Worm (Caenorhabditis elegans) whole organism, young adult: ENCODE data around the gene agl-1.

Experiments used
- B0019.2 ChIP-seq: fragments of 200-800 bp; sonication (Bioruptor generic); conservative IDR thresholded peaks from 2 replicates; pipeline ENCODE4 v1.3.6; 2022; ENCODE audit warnings: missing genetic modification reagents, missing genetic modification characterization, missing compliant biosample characterization
- B0261.1 ChIP-seq: sonication (generic microtip); optimal IDR thresholded peaks from 2 replicates; lab custom pipeline; 2016; ENCODE audit warnings: mild to moderate bottlenecking, missing genetic modification characterization, moderate library complexity, missing compliant biosample characterization
- F33H1.4 ChIP-seq: fragments of 200-800 bp; sonication (Bioruptor generic); IDR thresholded peaks from 2 replicates; pipeline ENCODE4 v1.3.6; 2022; ENCODE audit warnings: missing genetic modification reagents, missing genetic modification characterization, missing compliant biosample characterization
- F49E8.2 ChIP-seq: sonication (generic microtip); optimal IDR thresholded peaks from 3 replicates; lab custom pipeline; 2017; ENCODE audit warnings: missing genetic modification characterization, mild to moderate bottlenecking, missing compliant biosample characterization, antibody characterized with exemption, moderate library complexity; ENCODE audit not compliant: insufficient read depth
- K11D2.4 ChIP-seq: fragments of 200-800 bp; sonication (Bioruptor generic); IDR thresholded peaks from 2 replicates; pipeline ENCODE4 v1.3.6; 2022; ENCODE audit warnings: missing genetic modification reagents, missing genetic modification characterization, missing compliant biosample characterization
- K12H6.12 ChIP-seq: fragments of 200-800 bp; sonication (Bioruptor generic); optimal IDR thresholded peaks from 2 replicates; lab custom pipeline; 2018; ENCODE audit warnings: mild to moderate bottlenecking, missing genetic modification characterization, missing compliant biosample characterization
- Y53F4B.3 ChIP-seq: fragments of 200-800 bp; sonication (Bioruptor generic); IDR thresholded peaks from 2 replicates; pipeline ENCODE4 v1.3.6; 2022; ENCODE audit warnings: missing genetic modification reagents, missing genetic modification characterization, missing compliant biosample characterization
- Y79H2A.3 ChIP-seq: fragments of 200-800 bp; sonication (Bioruptor generic); conservative IDR thresholded peaks from 2 replicates; pipeline ENCODE4 v1.3.6; 2022; ENCODE audit warnings: missing genetic modification reagents, missing genetic modification characterization, missing compliant biosample characterization
- ZK185.1 ChIP-seq: sonication (generic microtip); optimal IDR thresholded peaks from 2 replicates; lab custom pipeline; 2016; ENCODE audit warnings: mild to moderate bottlenecking, missing genetic modification characterization, missing compliant biosample characterization; ENCODE audit not compliant: poor library complexity, severe bottlenecking
- ama-1 ChIP-seq, 3 experiments: fragments of 150-350 bp in 1 of 3; sonication (generic microtip) in 2 of 3; optimal IDR thresholded peaks; 2 replicates each; lab custom pipeline; 2014 to 2018; ENCODE audit warnings: missing biosample characterization in 2 of 3, missing genetic modification characterization in 2 of 3, missing genetic modification reagents in 2 of 3
- atf-7 ChIP-seq: sonication (generic microtip); optimal IDR thresholded peaks from 2 replicates; lab custom pipeline; 2017; ENCODE audit warnings: mild to moderate bottlenecking, missing genetic modification characterization, missing compliant biosample characterization
- bed-1 ChIP-seq: fragments of 200-800 bp; sonication (Bioruptor generic); IDR thresholded peaks from 2 replicates; pipeline ENCODE4 v1.3.6; 2022; ENCODE audit warnings: missing genetic modification reagents, missing genetic modification characterization, missing compliant biosample characterization
- bed-2 ChIP-seq: fragments of 200-800 bp; sonication (Bioruptor generic); IDR thresholded peaks from 2 replicates; pipeline ENCODE4 v1.3.6; 2022; ENCODE audit warnings: missing genetic modification reagents, missing genetic modification characterization, missing compliant biosample characterization
- ceh-100 ChIP-seq: fragments of 200-800 bp; sonication (Bioruptor generic); IDR thresholded peaks from 2 replicates; pipeline ENCODE4 v1.3.6; 2022; ENCODE audit warnings: missing genetic modification reagents, missing genetic modification characterization, missing compliant biosample characterization
- die-1 ChIP-seq: sonication (generic microtip); optimal IDR thresholded peaks from 2 replicates; lab custom pipeline; 2016; ENCODE audit warnings: missing genotype, mild to moderate bottlenecking, missing genetic modification characterization, missing compliant biosample characterization
- dpl-1 ChIP-seq: fragments of 150-350 bp; optimal IDR thresholded peaks from 2 replicates; lab custom pipeline; 2014; ENCODE audit warnings: missing biosample characterization, missing genetic modification reagents, missing genetic modification characterization
- egl-18 ChIP-seq: fragments of 200-800 bp; sonication (Bioruptor generic); IDR thresholded peaks from 2 replicates; pipeline ENCODE4 v1.3.6; 2022; ENCODE audit warnings: missing genetic modification reagents, missing genetic modification characterization, missing compliant biosample characterization
- ets-4 ChIP-seq: fragments of 200-800 bp; sonication (Bioruptor generic); optimal IDR thresholded peaks from 2 replicates; lab custom pipeline; 2018; ENCODE audit warnings: mild to moderate bottlenecking, missing genetic modification characterization, missing compliant biosample characterization
- hsf-1 ChIP-seq: fragments of 200-800 bp; sonication (Bioruptor generic); IDR thresholded peaks from 2 replicates; pipeline ENCODE4 v1.3.6; 2022; ENCODE audit warnings: missing genetic modification reagents, missing genetic modification characterization, missing compliant biosample characterization
- lag-1 ChIP-seq: fragments of 200-800 bp; sonication (Bioruptor generic); IDR thresholded peaks from 2 replicates; pipeline ENCODE4 v1.3.6; 2022; ENCODE audit warnings: missing genetic modification reagents, missing genetic modification characterization, missing compliant biosample characterization
- let-607 ChIP-seq, 2 experiments: fragments of 200-800 bp in 1 of 2; sonication (Bioruptor generic) in 1 of 2; sonication (generic microtip) in 1 of 2; optimal IDR thresholded peaks; 2 replicates each; lab custom pipeline; 2016 to 2018; ENCODE audit warnings: mild to moderate bottlenecking in 2 of 2, missing compliant biosample characterization in 2 of 2, missing genetic modification characterization in 2 of 2, moderate library complexity in 2 of 2, missing genotype in 1 of 2
- lin-35 ChIP-seq, 3 experiments: fragments of 150-350 bp in 2 of 3; sonication (generic microtip) in 1 of 3; optimal IDR thresholded peaks; 2 replicates each; lab custom pipeline; 2014 to 2018; ENCODE audit warnings: missing biosample characterization in 3 of 3, missing genetic modification characterization in 3 of 3, missing genetic modification reagents in 3 of 3
- lsy-27 ChIP-seq: sonication (generic microtip); optimal IDR thresholded peaks from 2 replicates; lab custom pipeline; 2017; ENCODE audit warnings: missing genetic modification characterization, mild to moderate bottlenecking, missing compliant biosample characterization, antibody characterized with exemption, missing genotype, borderline replicate concordance; ENCODE audit not compliant: insufficient read depth
- madf-3 ChIP-seq: fragments of 200-800 bp; sonication (Bioruptor generic); IDR thresholded peaks from 2 replicates; pipeline ENCODE4 v1.3.6; 2022; ENCODE audit warnings: missing genetic modification reagents, missing genetic modification characterization, missing compliant biosample characterization
- madf-8 ChIP-seq: fragments of 200-800 bp; sonication (Bioruptor generic); conservative IDR thresholded peaks from 2 replicates; pipeline ENCODE4 v1.3.6; 2022; ENCODE audit warnings: missing genetic modification reagents, missing genetic modification characterization, missing compliant biosample characterization
- nfya-1 ChIP-seq: sonication (generic microtip); optimal IDR thresholded peaks from 2 replicates; lab custom pipeline; 2017; ENCODE audit warnings: antibody characterized with exemption, missing compliant biosample characterization, missing genetic modification characterization, borderline replicate concordance; ENCODE audit not compliant: insufficient read depth
- nfyb-1 ChIP-seq: fragments of 200-800 bp; sonication (Bioruptor generic); IDR thresholded peaks from 2 replicates; pipeline ENCODE4 v1.3.6; 2022; ENCODE audit warnings: missing genetic modification reagents, missing genetic modification characterization, missing compliant biosample characterization
- pha-4 ChIP-seq: fragments of 150-350 bp; sonication (generic microtip); optimal IDR thresholded peaks from 2 replicates; lab custom pipeline; 2014; ENCODE audit warnings: missing biosample characterization, missing genetic modification reagents, missing genetic modification characterization
- rec-8 ChIP-seq, 2 experiments: sonication (generic microtip); optimal IDR thresholded peaks; 2 replicates each; lab custom pipeline; 2016; ENCODE audit warnings: mild to moderate bottlenecking in 2 of 2, missing genetic modification characterization in 2 of 2, missing genetic modification reagents in 2 of 2, missing genotype in 2 of 2, missing biosample characterization in 1 of 2, missing compliant biosample characterization in 1 of 2, moderate library complexity in 1 of 2
- rpc-1 ChIP-seq, 2 experiments: fragments of 150-350 bp in 1 of 2; sonication (generic microtip) in 1 of 2; optimal IDR thresholded peaks; 2 replicates each; lab custom pipeline; 2014 to 2018; ENCODE audit warnings: missing biosample characterization in 1 of 2, missing genetic modification characterization in 1 of 2, missing genetic modification reagents in 1 of 2, missing genotype in 1 of 2
- sdz-38 ChIP-seq: sonication (generic microtip); optimal IDR thresholded peaks from 2 replicates; lab custom pipeline; 2016; ENCODE audit warnings: missing genotype, missing genetic modification characterization, missing compliant biosample characterization
- snpc-1.1 ChIP-seq: sonication (generic microtip); optimal IDR thresholded peaks from 2 replicates; lab custom pipeline; 2017; ENCODE audit warnings: missing genetic modification characterization, mild to moderate bottlenecking, missing compliant biosample characterization, antibody characterized with exemption, moderate library complexity, missing genotype, missing genetic modification reagents; ENCODE audit not compliant: insufficient read depth
- snpc-1.3 ChIP-seq: sonication (generic microtip); optimal IDR thresholded peaks from 2 replicates; lab custom pipeline; 2017; ENCODE audit warnings: missing genetic modification characterization, mild to moderate bottlenecking, missing compliant biosample characterization, antibody characterized with exemption, moderate library complexity, missing genotype, missing genetic modification reagents; ENCODE audit not compliant: insufficient read depth
- snpc-4 ChIP-seq, 5 experiments: fragments of 150-350 bp in 1 of 5; sonication (generic microtip) in 4 of 5; optimal IDR thresholded peaks; 2 replicates each; lab custom pipeline; 2014 to 2018; ENCODE audit warnings: missing genetic modification characterization in 5 of 5, missing biosample characterization in 3 of 5, antibody characterized with exemption in 2 of 5, mild to moderate bottlenecking in 2 of 5, missing compliant biosample characterization in 2 of 5, missing genotype in 2 of 5, moderate library complexity in 2 of 5, missing genetic modification reagents in 1 of 5
- tbp1 ChIP-seq: fragments of 200-800 bp; sonication (Bioruptor generic); optimal IDR thresholded peaks from 2 replicates; lab custom pipeline; 2018; ENCODE audit warnings: mild to moderate bottlenecking, missing genetic modification characterization, missing compliant biosample characterization
- tlf-1 ChIP-seq: fragments of 200-800 bp; sonication (Bioruptor generic); optimal IDR thresholded peaks from 2 replicates; lab custom pipeline; 2018; ENCODE audit warnings: mild to moderate bottlenecking, missing genetic modification characterization, missing compliant biosample characterization
- unc-130 ChIP-seq: sonication (generic microtip); optimal IDR thresholded peaks from 2 replicates; lab custom pipeline; 2016; ENCODE audit warnings: missing genetic modification reagents, missing genetic modification characterization, missing compliant biosample characterization
- unc-62 ChIP-seq: fragments of 150-350 bp; optimal IDR thresholded peaks from 2 replicates; lab custom pipeline; 2014; ENCODE audit warnings: missing biosample characterization, missing genetic modification reagents, missing genetic modification characterization
- zfh-2 ChIP-seq: fragments of 200-800 bp; sonication (Bioruptor generic); conservative IDR thresholded peaks from 2 replicates; pipeline ENCODE4 v1.3.6; 2022; ENCODE audit warnings: missing genetic modification reagents, missing genetic modification characterization, missing compliant biosample characterization
- ztf-22 ChIP-seq: fragments of 200-800 bp; sonication (Bioruptor generic); optimal IDR thresholded peaks from 2 replicates; lab custom pipeline; 2018; ENCODE audit warnings: mild to moderate bottlenecking, missing genetic modification characterization, moderate library complexity, missing compliant biosample characterization
- ztf-25 ChIP-seq: fragments of 200-800 bp; sonication (Bioruptor generic); IDR thresholded peaks from 2 replicates; pipeline ENCODE4 v1.3.6; 2022; ENCODE audit warnings: missing genetic modification reagents, missing genetic modification characterization, missing compliant biosample characterization
- ztf-28 ChIP-seq: fragments of 200-800 bp; sonication (Bioruptor generic); IDR thresholded peaks from 2 replicates; pipeline ENCODE4 v1.3.6; 2022; ENCODE audit warnings: missing genetic modification reagents, missing genetic modification characterization, missing compliant biosample characterization
- ztf-3 ChIP-seq: fragments of 200-800 bp; sonication (Bioruptor generic); optimal IDR thresholded peaks from 2 replicates; lab custom pipeline; 2018; ENCODE audit warnings: mild to moderate bottlenecking, missing genetic modification characterization, missing compliant biosample characterization
- ztf-6 ChIP-seq: fragments of 200-800 bp; sonication (Bioruptor generic); IDR thresholded peaks from 2 replicates; pipeline ENCODE4 v1.3.6; 2022; ENCODE audit warnings: missing genetic modification reagents, missing genetic modification characterization, missing compliant biosample characterization

The agl-1 gene

DNA sequence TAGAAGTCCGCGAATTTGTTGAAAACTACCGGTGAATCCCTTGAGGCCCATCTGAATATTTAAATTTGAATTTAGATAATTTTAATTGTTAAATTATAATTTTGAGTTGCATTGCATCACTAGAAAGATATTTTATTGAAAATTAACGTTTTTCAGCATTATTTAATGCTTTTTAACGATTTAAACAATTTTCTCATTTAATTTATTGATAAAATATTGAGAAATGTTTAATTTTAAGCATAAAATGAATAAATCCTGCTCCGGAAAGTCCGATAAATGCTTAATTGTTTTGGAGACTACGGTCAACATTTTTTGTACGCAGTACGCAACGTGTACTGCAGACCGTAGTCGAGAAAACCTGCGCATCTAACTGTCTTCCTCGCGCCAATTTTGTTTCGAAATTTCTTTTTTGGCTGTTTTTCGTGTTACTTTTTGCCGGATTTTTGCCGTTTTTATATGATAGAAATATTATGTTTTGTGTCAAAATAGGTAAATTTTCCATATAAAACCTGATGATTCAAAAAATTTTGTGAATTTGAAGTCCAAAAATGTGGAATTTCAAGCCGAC, 8.5 kb downstream of the agl-1 start, which contains the start of the genes Y54G11A.17, lin-7 and elof-1 (continued):
- no peak for TF ChIP-seq B0261.1 (tag; lab: Kevin White, UChicago)
- TF ChIP-seq die-1 (tag; lab: Kevin White, UChicago): no peak
- peak; percentile 73 for TF ChIP-seq K12H6.12
- TF ChIP-seq ztf-28 (GFP tag; lab: Robert Waterston, UW): peak; percentile 69
- TF ChIP-seq unc-130 (GFP tag; lab: Kevin White, UChicago): peak; percentile 7
- no peak for TF ChIP-seq bed-2
- no peak for TF ChIP-seq lsy-27 (tag; lab: Kevin White, UChicago)
- peak; percentile 37 for TF ChIP-seq ama-1 (optimal IDR thresholded peaks at IDR 0.05; lab: Kevin White, UChicago)
- peak in 1 of 2 experiments; percentile 56 for TF ChIP-seq ama-1 (GFP tag; optimal IDR thresholded peaks at IDR 0.05; lab: Kevin White, UChicago)
- no peak for TF ChIP-seq ztf-25 (GFP tag; lab: Robert Waterston, UW)
- TF ChIP-seq rpc-1 (optimal IDR thresholded peaks at IDR 0.05; lab: Kevin White, UChicago): peak; percentile 21
- no peak for TF ChIP-seq rpc-1 (tag; optimal IDR thresholded peaks at IDR 0.05; lab: Kevin White, UChicago)
- no peak for TF ChIP-seq ets-4 (GFP tag; lab: Kevin White, UChicago)
- peak; percentile 73 for TF ChIP-seq F33H1.4 (GFP tag; lab: Robert Waterston, UW)
- TF ChIP-seq K11D2.4 (GFP tag; lab: Robert Waterston, UW): no peak
- no peak for TF ChIP-seq atf-7 (tag; lab: Kevin White, UChicago)
- peak; percentile 51 for TF ChIP-seq ceh-100 (GFP tag; lab: Robert Waterston, UW)
- TF ChIP-seq nfyb-1 (GFP tag; lab: Robert Waterston, UW): peak; percentile 77; the same call in 1 of the 2 replicates
- TF ChIP-seq hsf-1 (GFP tag; lab: Robert Waterston, UW): no peak
- TF ChIP-seq Y53F4B.3 (GFP tag; lab: Robert Waterston, UW): no peak
- TF ChIP-seq lin-35 (GFP tag; optimal IDR thresholded peaks at IDR 0.05; lab: Kevin White, UChicago): peak in 2 of 3 experiments; percentile 9 to 85
- TF ChIP-seq Y79H2A.3 (GFP tag; lab: Robert Waterston, UW): no peak
- TF ChIP-seq ZK185.1 (tag; lab: Kevin White, UChicago): peak; percentile 40
- TF ChIP-seq bed-1: no peak
- TF ChIP-seq egl-18 (GFP tag; lab: Robert Waterston, UW): no peak
- TF ChIP-seq unc-62 (GFP tag; lab: Kevin White, UChicago): no peak
- peak; percentile 68 for TF ChIP-seq tbp1
- no peak for TF ChIP-seq ztf-6 (GFP tag; lab: Robert Waterston, UW)
- no peak for TF ChIP-seq madf-3 (GFP tag; lab: Robert Waterston, UW)
- no peak for TF ChIP-seq zfh-2 (GFP tag; lab: Robert Waterston, UW)
- TF ChIP-seq madf-8 (GFP tag; lab: Robert Waterston, UW): peak; percentile 61
- peak; percentile 81 for TF ChIP-seq B0019.2
- TF ChIP-seq snpc-4 (GFP tag; optimal IDR thresholded peaks at IDR 0.05; lab: Kevin White, UChicago): peak; percentile 32
- peak in 3 of 4 experiments; percentile 57 to 77 (median 59) for TF ChIP-seq snpc-4 (tag; optimal IDR thresholded peaks at IDR 0.05; lab: Kevin White, UChicago)
- TF ChIP-seq snpc-1.1 (tag; lab: Kevin White, UChicago): peak; percentile 25
- no peak for TF ChIP-seq nfya-1 (tag; lab: Kevin White, UChicago)
- peak; percentile 67 for TF ChIP-seq snpc-1.3 (tag; lab: Kevin White, UChicago)
- peak; percentile 77 for TF ChIP-seq pha-4
- peak; percentile 76 for TF ChIP-seq tlf-1 (GFP tag; lab: Kevin White, UChicago)
- peak; percentile 77 for TF ChIP-seq dpl-1 (GFP tag; lab: Kevin White, UChicago)
- TF ChIP-seq sdz-38: no peak
- no peak for TF ChIP-seq lag-1 (GFP tag; lab: Robert Waterston, UW)
- TF ChIP-seq rec-8 (tag; optimal IDR thresholded peaks at IDR 0.05; lab: Kevin White, UChicago): no peak
- no peak for TF ChIP-seq let-607 (tag; optimal IDR thresholded peaks at IDR 0.05; lab: Kevin White, UChicago)
- no peak for TF ChIP-seq ztf-22 (GFP tag; lab: Kevin White, UChicago)
- TF ChIP-seq F49E8.2 (tag; lab: Kevin White, UChicago): peak; percentile 83
- no peak for TF ChIP-seq ztf-3
